Fruit fly (Drosophila melanogaster): ENCODE measurements around the gene raskol.

The raskol gene

DNA sequence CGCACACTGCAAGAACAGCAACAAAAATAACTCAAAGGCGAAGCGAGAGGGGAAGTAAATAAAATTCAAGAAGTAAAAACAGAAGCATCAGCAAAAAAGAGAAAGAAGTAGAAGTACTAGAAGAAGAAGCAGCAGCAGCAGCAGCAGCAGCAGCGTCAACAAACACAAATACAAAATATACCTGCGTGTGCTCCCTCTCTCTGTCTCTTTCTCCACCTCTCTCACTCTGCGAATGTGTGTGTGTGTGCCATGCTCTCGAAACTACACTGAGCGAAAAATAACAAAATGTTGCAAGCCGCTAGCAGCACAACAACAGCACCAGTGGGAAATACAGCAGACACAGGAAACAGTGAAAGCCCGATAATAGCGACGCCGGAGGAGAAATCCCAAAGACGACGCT is 29.0 kb downstream of the raskol start (continued):
- TF ChIP-seq hkb (optimal IDR thresholded peaks at IDR 0.05) (no peak), hkb (GFP tag; IDR thresholded peaks at IDR 0.05) (no peak), dm (GFP tag; optimal IDR thresholded peaks at IDR 0.05) (peak; percentile 20), ssp (GFP tag; IDR thresholded peaks at IDR 0.05) (no peak), Med (GFP tag) (peak; percentile 67), gcm (GFP tag; optimal IDR thresholded peaks at IDR 0.05) (no peak), CG5245 (GFP tag; optimal IDR thresholded peaks at IDR 0.05) (no peak), CG12744 (GFP tag; optimal IDR thresholded peaks at IDR 0.05) (no peak), CG13624 (GFP tag; optimal IDR thresholded peaks at IDR 0.05) (no peak), Dip2 (GFP tag; IDR thresholded peaks at IDR 0.05) (no peak), BEAF-32 (GFP tag; optimal IDR thresholded peaks at IDR 0.05) (no peak), Aef1 (GFP tag; IDR thresholded peaks at IDR 0.05) (no peak), CG15479 (GFP tag; optimal IDR thresholded peaks at IDR 0.05) (peak; percentile 3), CG15269 (tag; optimal IDR thresholded peaks at IDR 0.05) (no peak), odd (GFP tag; optimal IDR thresholded peaks at IDR 0.05) (no peak), CG6175 (GFP tag; IDR thresholded peaks at IDR 0.05) (no peak), tio (GFP tag; optimal IDR thresholded peaks at IDR 0.05) (no peak), Oli (tag; optimal IDR thresholded peaks at IDR 0.05) (no peak), CG18619 (GFP tag; optimal IDR thresholded peaks at IDR 0.05) (no peak), zf30C (GFP tag; optimal IDR thresholded peaks at IDR 0.05) (peak; percentile 97), sisA (GFP tag; IDR thresholded peaks at IDR 0.05) (0 out of 2 replicates have a peak, but pooled peaks have one; percentile 7), sr (GFP tag; IDR thresholded peaks at IDR 0.05) (no peak), gce (GFP tag; IDR thresholded peaks at IDR 0.05) (no peak), toy (GFP tag; IDR thresholded peaks at IDR 0.05) (no peak)

DNA sequence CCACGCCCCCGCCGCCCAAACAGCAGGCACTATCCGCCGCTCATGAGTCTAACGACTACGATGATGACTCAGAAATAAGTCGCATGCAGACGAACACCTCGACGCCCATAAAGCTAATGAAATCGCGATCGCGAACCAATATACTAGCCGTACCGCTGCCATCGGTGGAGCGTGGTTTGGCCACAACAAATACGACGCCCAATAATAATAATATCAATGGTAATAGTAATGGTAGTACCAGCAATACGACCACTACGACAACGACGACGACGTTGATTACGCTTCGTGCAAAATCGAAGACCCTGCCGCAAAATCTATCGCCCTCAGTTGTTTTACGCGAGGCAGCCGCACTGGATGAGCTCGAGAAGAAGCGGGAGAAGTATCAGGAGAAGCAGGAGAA is 30.0 kb downstream of the raskol start:
- TF ChIP-seq CG32532 (GFP tag; IDR thresholded peaks at IDR 0.05) (no peak), Med (GFP tag) (peak; percentile 80), esg (GFP tag; conservative IDR thresholded peaks at IDR 0.05) (no peak), CG10979 (tag; optimal IDR thresholded peaks at IDR 0.05) (no peak), CG14965 (GFP tag; optimal IDR thresholded peaks at IDR 0.05; ENCODE audit: borderline replicate concordance) (no peak), hb (GFP tag; IDR thresholded peaks at IDR 0.05; ENCODE audit: partially characterized antibody) (no peak), exex (tag; optimal IDR thresholded peaks at IDR 0.05) (peak; percentile 40), Deaf1 (tag; optimal IDR thresholded peaks at IDR 0.05) (peak; percentile 78), sens (GFP tag) (peak; percentile 8)

DNA sequence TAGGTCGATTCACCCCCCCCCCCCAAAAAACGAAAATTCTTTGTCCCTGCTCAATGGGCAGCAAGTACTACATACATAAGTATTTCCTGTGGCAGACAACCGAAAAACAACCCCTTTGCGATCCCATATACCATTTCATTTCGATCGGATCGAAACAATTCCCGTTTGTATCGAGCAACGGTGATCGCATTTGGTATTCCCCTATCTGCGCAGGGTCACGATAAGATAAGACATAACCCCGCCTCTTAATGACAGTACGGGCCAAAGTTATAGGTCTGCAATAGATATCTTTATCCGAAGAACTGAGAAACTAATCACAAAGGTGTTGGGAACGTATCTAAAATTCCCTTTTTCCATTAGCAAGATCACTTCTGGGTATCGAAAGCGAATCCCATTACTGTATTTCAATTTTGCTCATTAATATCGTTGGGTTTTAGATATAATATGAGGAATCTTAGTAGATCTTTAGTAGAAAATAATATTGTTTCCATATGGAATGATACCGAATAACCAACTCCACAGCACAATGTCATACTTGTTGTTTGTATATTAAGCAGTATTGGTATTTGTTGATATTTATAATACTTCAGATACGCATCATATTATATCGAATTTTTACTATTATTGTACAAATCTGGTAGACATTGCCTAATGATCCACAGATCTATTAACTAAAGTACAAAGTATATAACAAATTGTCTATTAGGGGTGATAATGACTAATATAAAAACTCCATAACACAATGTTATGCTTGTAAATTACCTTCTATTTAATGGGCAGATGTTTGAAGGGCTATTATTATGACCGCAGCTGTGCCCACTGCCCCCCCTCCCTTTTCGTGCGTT is 31.3 kb downstream of the raskol start:
- TF ChIP-seq CG12769 (tag; optimal IDR thresholded peaks at IDR 0.05) = peak; percentile 13
- peak; percentile 82 for TF ChIP-seq sens (GFP tag)
- peak; percentile 10 for TF ChIP-seq CG2712 (tag; optimal IDR thresholded peaks at IDR 0.05)
- no peak for TF ChIP-seq Tbp (GFP tag; optimal IDR thresholded peaks at IDR 0.05)
- no peak for TF ChIP-seq CG17802 (tag; optimal IDR thresholded peaks at IDR 0.05)
- TF ChIP-seq HLH54F (GFP tag; optimal IDR thresholded peaks at IDR 0.05) = no peak
- peak; percentile 15; the same call in 1 of the 2 replicates for TF ChIP-seq CG17328 (GFP tag; IDR thresholded peaks at IDR 0.05)
- TF ChIP-seq CG9437 (GFP tag; optimal IDR thresholded peaks at IDR 0.05) = no peak
- no peak for TF ChIP-seq CG16813 (GFP tag; IDR thresholded peaks at IDR 0.05; ENCODE audit: partially characterized antibody)
- TF ChIP-seq CG12391 (tag; optimal IDR thresholded peaks at IDR 0.05) = peak; percentile 15
- no peak for TF ChIP-seq zfh2 (GFP tag; optimal IDR thresholded peaks at IDR 0.05)
- 0 out of 3 replicates have a peak, but pooled peaks have one; percentile 25 for TF ChIP-seq ci (GFP tag; IDR thresholded peaks at IDR 0.05)
- no peak for TF ChIP-seq CG4328 (GFP tag; optimal IDR thresholded peaks at IDR 0.05)
- no peak for TF ChIP-seq Atf6 (GFP tag; IDR thresholded peaks at IDR 0.05)
- no peak for TF ChIP-seq HLH3B (GFP tag; IDR thresholded peaks at IDR 0.05)
- TF ChIP-seq HLHmδ (GFP tag; optimal IDR thresholded peaks at IDR 0.05) = no peak
- peak; percentile 18 for TF ChIP-seq CG16815 (GFP tag; optimal IDR thresholded peaks at IDR 0.05)
- no peak for TF ChIP-seq Ssrp (tag; optimal IDR thresholded peaks at IDR 0.05)
